Worm (Caenorhabditis elegans) whole organism, L3 larva: ENCODE results near the gene K03H6.4.

Experiments
- aly-2 ChIP-seq: fragments of 150-350 bp; optimal IDR thresholded peaks from 2 replicates; lab custom pipeline; 2014; ENCODE audit warnings: missing biosample characterization, missing genetic modification characterization
- ceh-9 ChIP-seq: sonication (generic microtip); optimal IDR thresholded peaks from 2 replicates; lab custom pipeline; 2018; ENCODE audit warnings: missing biosample characterization, missing genetic modification characterization
- mdl-1 ChIP-seq: fragments of 150-350 bp; optimal IDR thresholded peaks from 2 replicates; lab custom pipeline; 2014; ENCODE audit warnings: missing biosample characterization, missing genetic modification characterization
- nhr-11 ChIP-seq: fragments of 150-350 bp; optimal IDR thresholded peaks from 2 replicates; lab custom pipeline; 2014; ENCODE audit warnings: missing biosample characterization, missing genetic modification characterization
- pqm-1 ChIP-seq: fragments of 150-350 bp; optimal IDR thresholded peaks from 2 replicates; lab custom pipeline; 2017; ENCODE audit warnings: missing biosample characterization, missing genetic modification characterization, inconsistent platforms
- skn-1 ChIP-seq: fragments of 150-350 bp; optimal IDR thresholded peaks from 2 replicates; lab custom pipeline; 2014; ENCODE audit warnings: missing biosample characterization, missing genetic modification characterization
- zag-1 ChIP-seq: fragments of 150-350 bp; optimal IDR thresholded peaks from 2 replicates; lab custom pipeline; 2014; ENCODE audit warnings: missing biosample characterization, missing genetic modification characterization

DNA sequence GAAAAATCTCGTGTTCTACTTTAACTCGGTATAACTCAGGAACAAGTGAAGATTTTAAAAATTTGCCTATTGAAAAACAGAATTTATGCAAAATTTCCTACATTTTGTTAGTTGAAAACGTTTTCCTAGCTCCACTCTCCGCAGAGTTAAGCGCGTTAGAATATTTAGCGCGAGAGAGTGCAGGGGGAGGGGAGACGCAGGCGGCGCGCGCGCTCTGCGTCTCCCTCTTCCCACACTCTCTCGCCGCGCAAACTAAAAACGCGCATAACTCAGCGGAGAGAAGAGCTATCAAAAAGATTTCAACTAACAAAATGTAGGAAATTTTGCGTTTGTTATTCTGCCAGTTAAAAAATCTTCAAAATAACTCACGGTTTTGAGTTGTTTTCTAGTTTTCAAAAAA is 49.0 kb downstream of the K03H6.4 start:
- TF ChIP-seq aly-2 = no peak
- TF ChIP-seq mdl-1 = no peak
- TF ChIP-seq skn-1 = no peak
- no peak for TF ChIP-seq nhr-11 (tag; lab: Kevin White, UChicago)
- TF ChIP-seq pqm-1 (tag; lab: Kevin White, UChicago) = no peak
- TF ChIP-seq ceh-9 (tag; lab: Kevin White, UChicago) = no peak
- no peak for TF ChIP-seq zag-1 (tag; lab: Kevin White, UChicago)
